Fruit fly (Drosophila melanogaster) whole organism, adult: ENCODE results near the gene Poxm.

ENCODE experiments used
- CG14711 ChIP-seq: fragments of 200-800 bp; sonication (Bioruptor generic); optimal IDR thresholded peaks from 2 replicates; lab custom pipeline; 2018; ENCODE audit warnings: missing biosample characterization, mild to moderate bottlenecking, missing genetic modification characterization, moderate library complexity
- CG1620 ChIP-seq: fragments of 200-800 bp; sonication (Bioruptor generic); optimal IDR thresholded peaks from 2 replicates; lab custom pipeline; 2016; ENCODE audit warnings: missing biosample characterization, missing genetic modification characterization
- CG33017 ChIP-seq: fragments of 200-800 bp; sonication (Bioruptor generic); optimal IDR thresholded peaks from 2 replicates; lab custom pipeline; 2018; ENCODE audit warnings: missing biosample characterization, mild to moderate bottlenecking, missing genetic modification characterization, moderate library complexity
- CG7101 ChIP-seq: fragments of 200-800 bp; sonication (Bioruptor generic); optimal IDR thresholded peaks from 2 replicates; lab custom pipeline; 2018; ENCODE audit warnings: missing biosample characterization, mild to moderate bottlenecking, missing genetic modification characterization, moderate library complexity
- Clk ChIP-seq: fragments of 200-800 bp; sonication (Bioruptor generic); optimal IDR thresholded peaks from 2 replicates; lab custom pipeline; 2017; ENCODE audit warnings: missing biosample characterization, missing genetic modification characterization
- Crg-1 ChIP-seq: fragments of 200-800 bp; sonication (Bioruptor generic); optimal IDR thresholded peaks from 2 replicates; lab custom pipeline; 2016; ENCODE audit warnings: missing biosample characterization, missing genetic modification characterization
- Hr96 ChIP-seq: fragments of 200-800 bp; sonication (Bioruptor generic); optimal IDR thresholded peaks from 2 replicates; lab custom pipeline; 2016; ENCODE audit warnings: missing biosample characterization, missing genetic modification characterization
- bab1 ChIP-seq: fragments of 200-800 bp; sonication (Bioruptor generic); optimal IDR thresholded peaks from 3 replicates; lab custom pipeline; 2019; ENCODE audit warnings: missing biosample characterization, mild to moderate bottlenecking, missing genetic modification characterization, moderate library complexity
- cic ChIP-seq: fragments of 200-800 bp; sonication (Bioruptor generic); optimal IDR thresholded peaks from 2 replicates; lab custom pipeline; 2017; ENCODE audit warnings: missing biosample characterization, mild to moderate bottlenecking, missing genetic modification characterization, moderate library complexity
- kay ChIP-seq: fragments of 200-800 bp; sonication (Bioruptor generic); peaks from one replicate; lab custom pipeline; 2016; ENCODE audit warnings: missing biosample characterization, missing genetic modification characterization, borderline replicate concordance
- ovo ChIP-seq: fragments of 200-800 bp; sonication (Bioruptor generic); optimal IDR thresholded peaks from 2 replicates; lab custom pipeline; 2016; ENCODE audit warnings: missing biosample characterization, missing genetic modification characterization
- tj ChIP-seq: fragments of 200-800 bp; sonication (Bioruptor generic); optimal IDR thresholded peaks from 3 replicates; lab custom pipeline; 2017; ENCODE audit warnings: missing biosample characterization, mild to moderate bottlenecking, missing genetic modification characterization, moderate library complexity
- toe ChIP-seq: fragments of 200-800 bp; sonication (Bioruptor generic); optimal IDR thresholded peaks from 2 replicates; lab custom pipeline; 2016; ENCODE audit warnings: missing biosample characterization, missing genetic modification characterization

dm6 chr3R:8349449-8350115 is 16.0 kb upstream of the Poxm start, which contains the start of gene Atg13:
- peak; percentile 46 for TF ChIP-seq bab1
- TF ChIP-seq Crg-1 (GFP tag; lab: Kevin White, UChicago) = no peak
- peak; percentile 7 for TF ChIP-seq CG7101 (tag; lab: Kevin White, UChicago)
- TF ChIP-seq toe (GFP tag; lab: Kevin White, UChicago) = peak; percentile 63
- TF ChIP-seq ovo (GFP tag; lab: Kevin White, UChicago) = no peak
- no peak for TF ChIP-seq CG14711
- TF ChIP-seq CG33017 (tag; lab: Kevin White, UChicago) = no peak
- peak; percentile 56 for TF ChIP-seq CG1620
- TF ChIP-seq cic (GFP tag; lab: Kevin White, UChicago) = peak; percentile 14
- no peak for TF ChIP-seq Hr96
- TF ChIP-seq kay = no peak
- peak; percentile 45 for TF ChIP-seq tj (GFP tag; lab: Kevin White, UChicago)
- TF ChIP-seq Clk (GFP tag; lab: Kevin White, UChicago) = no peak
